Worm (Caenorhabditis elegans) whole organism, late embryonic: ENCODE results near the gene AH10.2.

Experiments
- F13H6.1 ChIP-seq: sonication (generic microtip); optimal IDR thresholded peaks from 2 replicates; lab custom pipeline; 2016; ENCODE audit warnings: missing genetic modification characterization, missing compliant biosample characterization
- T23F11.4 ChIP-seq: fragments of 200-800 bp; sonication (Bioruptor generic); optimal IDR thresholded peaks from 2 replicates; lab custom pipeline; 2018; ENCODE audit warnings: mild to moderate bottlenecking, missing genetic modification characterization, missing compliant biosample characterization
- Y22D7AL.16 ChIP-seq: sonication (generic microtip); optimal IDR thresholded peaks from 2 replicates; lab custom pipeline; 2016; ENCODE audit warnings: missing genetic modification characterization, missing compliant biosample characterization
- ahr-1 ChIP-seq: sonication (generic microtip); optimal IDR thresholded peaks from 2 replicates; lab custom pipeline; 2016; ENCODE audit warnings: missing genetic modification characterization, missing compliant biosample characterization
- ceh-24 ChIP-seq: sonication (generic microtip); optimal IDR thresholded peaks from 2 replicates; lab custom pipeline; 2016; ENCODE audit warnings: mild to moderate bottlenecking, missing genetic modification characterization, missing compliant biosample characterization
- ceh-30 ChIP-seq: fragments of 150-350 bp; optimal IDR thresholded peaks from 2 replicates; lab custom pipeline; 2014; ENCODE audit warnings: missing biosample characterization, missing genetic modification characterization
- ceh-31 ChIP-seq: sonication (generic microtip); optimal IDR thresholded peaks from 2 replicates; lab custom pipeline; 2016; ENCODE audit warnings: missing genetic modification characterization, missing compliant biosample characterization
- ceh-34 ChIP-seq: sonication (generic microtip); optimal IDR thresholded peaks from 2 replicates; lab custom pipeline; 2016; ENCODE audit warnings: mild to moderate bottlenecking, missing genetic modification characterization, missing compliant biosample characterization
- ceh-45 ChIP-seq: fragments of 200-800 bp; sonication (Bioruptor generic); IDR thresholded peaks from 2 replicates; pipeline ENCODE4 v1.3.6; 2022; ENCODE audit warnings: missing genetic modification reagents, missing genetic modification characterization, missing compliant biosample characterization
- ceh-48 ChIP-seq: sonication (generic microtip); optimal IDR thresholded peaks from 2 replicates; lab custom pipeline; 2016; ENCODE audit warnings: missing genetic modification characterization, inconsistent platforms, missing compliant biosample characterization
- ceh-6 ChIP-seq: fragments of 200-800 bp; sonication (Bioruptor generic); optimal IDR thresholded peaks from 2 replicates; lab custom pipeline; 2018; ENCODE audit warnings: mild to moderate bottlenecking, missing genetic modification characterization, missing compliant biosample characterization
- ceh-9 ChIP-seq: sonication (generic microtip); optimal IDR thresholded peaks from 2 replicates; lab custom pipeline; 2016; ENCODE audit warnings: mild to moderate bottlenecking, missing genetic modification characterization, inconsistent platforms, missing compliant biosample characterization
- dve-1 ChIP-seq: sonication (generic microtip); optimal IDR thresholded peaks from 2 replicates; lab custom pipeline; 2017; ENCODE audit warnings: antibody characterized with exemption, mild to moderate bottlenecking, missing genetic modification characterization, missing compliant biosample characterization
- elt-2 ChIP-seq: sonication (generic microtip); optimal IDR thresholded peaks from 2 replicates; lab custom pipeline; 2016; ENCODE audit warnings: missing genetic modification reagents, missing genetic modification characterization, missing compliant biosample characterization
- fax-1 ChIP-seq: sonication (generic microtip); optimal IDR thresholded peaks from 2 replicates; lab custom pipeline; 2016; ENCODE audit warnings: missing genotype, missing genetic modification characterization, missing compliant biosample characterization
- fkh-10 ChIP-seq: fragments of 150-350 bp; optimal IDR thresholded peaks from 2 replicates; lab custom pipeline; 2014; ENCODE audit warnings: missing biosample characterization, missing genetic modification reagents, missing genetic modification characterization
- gmeb-2 ChIP-seq: sonication (generic microtip); optimal IDR thresholded peaks from 2 replicates; lab custom pipeline; 2016; ENCODE audit warnings: missing genetic modification characterization, inconsistent platforms, missing compliant biosample characterization
- hlh-13 ChIP-seq: fragments of 200-800 bp; sonication (Bioruptor generic); optimal IDR thresholded peaks from 2 replicates; lab custom pipeline; 2018; ENCODE audit warnings: mild to moderate bottlenecking, missing genetic modification characterization, missing compliant biosample characterization
- hlh-15 ChIP-seq: sonication (generic microtip); optimal IDR thresholded peaks from 2 replicates; lab custom pipeline; 2016; ENCODE audit warnings: missing genetic modification characterization, missing compliant biosample characterization
- hlh-6 ChIP-seq: sonication (generic microtip); optimal IDR thresholded peaks from 2 replicates; lab custom pipeline; 2016; ENCODE audit warnings: missing genotype, missing genetic modification characterization, missing compliant biosample characterization
- lim-6 ChIP-seq: sonication (generic microtip); optimal IDR thresholded peaks from 2 replicates; lab custom pipeline; 2016; ENCODE audit warnings: missing genetic modification characterization, missing compliant biosample characterization
- lin-11 ChIP-seq: fragments of 200-800 bp; sonication (Bioruptor generic); optimal IDR thresholded peaks from 2 replicates; lab custom pipeline; 2018; ENCODE audit warnings: mild to moderate bottlenecking, missing genetic modification characterization, missing compliant biosample characterization
- madf-2 ChIP-seq: sonication (generic microtip); optimal IDR thresholded peaks from 2 replicates; lab custom pipeline; 2017; ENCODE audit warnings: missing genetic modification characterization, missing compliant biosample characterization
- nhr-11 ChIP-seq: fragments of 150-350 bp; optimal IDR thresholded peaks from 2 replicates; lab custom pipeline; 2014; ENCODE audit warnings: missing biosample characterization, missing genetic modification characterization
- nhr-232 ChIP-seq: sonication (generic microtip); optimal IDR thresholded peaks from 2 replicates; lab custom pipeline; 2016; ENCODE audit warnings: missing genetic modification characterization, missing compliant biosample characterization
- npax-4 ChIP-seq: sonication (generic microtip); optimal IDR thresholded peaks from 2 replicates; lab custom pipeline; 2016; ENCODE audit warnings: missing genetic modification characterization, missing compliant biosample characterization
- odd-2 ChIP-seq: sonication (generic microtip); optimal IDR thresholded peaks from 2 replicates; lab custom pipeline; 2017; ENCODE audit warnings: antibody characterized with exemption, mild to moderate bottlenecking, missing genetic modification characterization, missing compliant biosample characterization
- pat-9 ChIP-seq: fragments of 200-800 bp; sonication (Bioruptor generic); optimal IDR thresholded peaks from 2 replicates; lab custom pipeline; 2018; ENCODE audit warnings: mild to moderate bottlenecking, missing genetic modification characterization, moderate library complexity, missing compliant biosample characterization
- pax-1 ChIP-seq: fragments of 150-350 bp; optimal IDR thresholded peaks from 2 replicates; lab custom pipeline; 2014; ENCODE audit warnings: missing biosample characterization, missing genetic modification characterization
- pha-2 ChIP-seq: sonication (generic microtip); optimal IDR thresholded peaks from 2 replicates; lab custom pipeline; 2017; ENCODE audit warnings: mild to moderate bottlenecking, missing genetic modification characterization, missing compliant biosample characterization
- pha-4 ChIP-seq: fragments of 150-350 bp; optimal IDR thresholded peaks from 2 replicates; lab custom pipeline; 2018; ENCODE audit warnings: missing biosample characterization, missing genetic modification reagents, missing genetic modification characterization
- ref-2 ChIP-seq: sonication (generic microtip); optimal IDR thresholded peaks from 2 replicates; lab custom pipeline; 2016; ENCODE audit warnings: missing genetic modification characterization, missing compliant biosample characterization
- rnt-1 ChIP-seq: sonication (generic microtip); optimal IDR thresholded peaks from 2 replicates; lab custom pipeline; 2016; ENCODE audit warnings: missing genetic modification characterization, missing compliant biosample characterization
- sdc-2 ChIP-seq: sonication (generic microtip); optimal IDR thresholded peaks from 2 replicates; lab custom pipeline; 2016; ENCODE audit warnings: missing genotype, missing genetic modification characterization, missing compliant biosample characterization
- sox-2 ChIP-seq: fragments of 200-800 bp; sonication (Bioruptor generic); IDR thresholded peaks from 2 replicates; pipeline ENCODE4 v1.3.6; 2022; ENCODE audit warnings: missing genetic modification reagents, missing genetic modification characterization, missing compliant biosample characterization
- tbx-2 ChIP-seq: sonication (generic microtip); optimal IDR thresholded peaks from 2 replicates; lab custom pipeline; 2016; ENCODE audit warnings: missing genetic modification characterization, missing compliant biosample characterization
- ttx-3 ChIP-seq: sonication (generic microtip); optimal IDR thresholded peaks from 2 replicates; lab custom pipeline; 2016; ENCODE audit warnings: missing genetic modification reagents, missing genetic modification characterization, missing compliant biosample characterization
- unc-42 ChIP-seq: sonication (generic microtip); optimal IDR thresholded peaks from 2 replicates; lab custom pipeline; 2016; ENCODE audit warnings: missing genotype, missing genetic modification characterization, missing compliant biosample characterization
- unc-55 ChIP-seq: sonication (generic microtip); optimal IDR thresholded peaks from 2 replicates; lab custom pipeline; 2017; ENCODE audit warnings: missing biosample characterization, missing genetic modification reagents, missing genetic modification characterization
- zip-5 ChIP-seq: sonication (generic microtip); optimal IDR thresholded peaks from 2 replicates; lab custom pipeline; 2016; ENCODE audit warnings: missing genetic modification characterization, missing compliant biosample characterization

Gene AH10.2

ce11 chrV:14141846-14142245 is 14.7 kb upstream of the AH10.2 start:
- no peak for TF ChIP-seq gmeb-2 (tag; lab: Kevin White, UChicago)
- TF ChIP-seq ceh-31 (tag; lab: Kevin White, UChicago), result no peak
- TF ChIP-seq elt-2, result no peak
- TF ChIP-seq fkh-10, result no peak
- TF ChIP-seq hlh-6 (tag; lab: Kevin White, UChicago), result no peak
- no peak for TF ChIP-seq ahr-1 (tag; lab: Kevin White, UChicago)
- no peak for TF ChIP-seq odd-2
- TF ChIP-seq ceh-24 (tag; lab: Kevin White, UChicago), result no peak
- TF ChIP-seq lin-11, result no peak
- TF ChIP-seq nhr-11 (tag; lab: Kevin White, UChicago), result no peak
- TF ChIP-seq unc-42 (tag; lab: Kevin White, UChicago), result no peak
- TF ChIP-seq ceh-48 (tag; lab: Kevin White, UChicago), result no peak
- no peak for TF ChIP-seq pha-4 (tag; lab: Kevin White, UChicago)
- TF ChIP-seq ceh-45 (GFP tag; lab: Robert Waterston, UW), result no peak
- TF ChIP-seq fax-1 (tag; lab: Kevin White, UChicago), result no peak
- no peak for TF ChIP-seq F13H6.1 (tag; lab: Kevin White, UChicago)
- no peak for TF ChIP-seq ceh-9
- TF ChIP-seq ref-2 (tag; lab: Kevin White, UChicago), result no peak
- no peak for TF ChIP-seq sdc-2 (tag; lab: Kevin White, UChicago)
- no peak for TF ChIP-seq T23F11.4 (GFP tag; lab: Kevin White, UChicago)
- TF ChIP-seq, all 69 proteins: peak for 0

DNA sequence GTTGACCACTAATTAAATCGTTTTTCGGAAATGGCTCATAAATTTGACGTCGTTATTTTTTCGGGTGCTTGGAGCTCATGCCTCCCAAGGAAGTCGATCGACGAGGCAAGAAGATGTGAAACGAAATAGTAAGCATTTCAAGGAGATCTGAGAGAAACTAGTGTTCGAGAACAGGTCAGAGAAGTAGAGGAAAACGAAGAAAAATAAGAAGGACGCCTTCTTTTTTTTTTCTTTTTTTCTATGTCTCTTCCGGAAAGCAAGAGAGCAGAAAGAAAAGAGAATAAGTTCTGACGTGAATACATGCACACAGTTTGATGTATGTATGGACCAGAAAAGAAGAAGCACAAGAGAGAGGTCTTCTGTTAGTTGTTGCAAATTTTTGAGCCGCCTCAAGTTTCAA is 12.9 kb upstream of the AH10.2 start:
- TF ChIP-seq pat-9 (tag; lab: Kevin White, UChicago) (no peak), unc-42 (tag; lab: Kevin White, UChicago) (peak; percentile 70), ceh-6 (no peak), lim-6 (tag; lab: Kevin White, UChicago) (no peak), elt-2 (no peak), Y22D7AL.16 (tag; lab: Kevin White, UChicago) (no peak), nhr-232 (no peak), npax-4 (no peak)

DNA sequence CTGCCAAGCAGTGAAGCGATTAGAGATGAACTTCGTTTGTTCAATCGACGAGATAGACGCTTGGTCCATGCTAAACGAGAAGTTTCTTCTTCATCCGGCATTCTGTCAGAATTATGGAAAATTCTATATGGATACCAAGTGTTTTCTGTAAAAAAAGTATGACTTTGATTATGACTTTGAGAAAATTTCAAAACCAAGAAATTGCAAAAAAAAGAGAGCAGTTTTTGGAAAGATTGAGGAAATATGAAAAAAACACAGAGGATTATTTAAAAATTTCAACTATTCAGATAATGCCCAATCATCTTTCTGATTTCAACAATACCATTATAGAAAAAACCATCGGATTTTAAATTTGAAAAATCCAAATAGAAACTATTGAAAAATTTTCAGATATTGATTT is 11.3 kb upstream of the AH10.2 start, which contains the start of gene par-1:
Gene par-1, minus strand, starts transcription at position 101 of the 400 bp plus-strand sequence.
- no peak for TF ChIP-seq sdc-2 (tag; lab: Kevin White, UChicago)

DNA sequence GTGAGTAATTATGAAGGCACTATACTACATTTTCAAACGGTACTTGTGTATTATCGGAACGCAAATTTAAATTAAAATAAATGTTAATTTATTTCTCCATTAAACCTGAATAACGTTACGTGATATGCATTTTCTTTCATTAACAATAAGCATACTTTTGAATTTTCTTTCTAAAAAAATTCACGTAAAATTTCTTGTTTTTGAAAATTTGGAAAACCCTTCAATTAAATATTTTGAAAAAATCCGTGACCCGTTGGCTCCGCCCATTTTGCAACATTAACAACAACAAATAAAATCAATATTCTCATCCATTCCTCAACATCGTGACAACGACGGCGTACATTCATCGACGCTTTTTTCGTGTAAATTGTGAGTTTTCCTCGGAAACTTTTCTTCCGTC is 10.4 kb upstream of the AH10.2 start, which contains the start of gene acs-10:
Gene acs-10, plus strand, starts transcription at position 301 of the 400 bp plus-strand sequence.
- TF ChIP-seq ref-2 (tag; lab: Kevin White, UChicago), result no peak
- TF ChIP-seq rnt-1 (tag; lab: Kevin White, UChicago), result no peak
- TF ChIP-seq dve-1 (tag; lab: Kevin White, UChicago), result no peak
- TF ChIP-seq tbx-2 (tag; lab: Kevin White, UChicago), result no peak
- no peak for TF ChIP-seq ahr-1 (tag; lab: Kevin White, UChicago)
- TF ChIP-seq npax-4, result no peak
- TF ChIP-seq hlh-15 (tag; lab: Kevin White, UChicago), result no peak
- TF ChIP-seq madf-2 (tag; lab: Kevin White, UChicago), result no peak
- no peak for TF ChIP-seq pha-2 (tag; lab: Kevin White, UChicago)

DNA sequence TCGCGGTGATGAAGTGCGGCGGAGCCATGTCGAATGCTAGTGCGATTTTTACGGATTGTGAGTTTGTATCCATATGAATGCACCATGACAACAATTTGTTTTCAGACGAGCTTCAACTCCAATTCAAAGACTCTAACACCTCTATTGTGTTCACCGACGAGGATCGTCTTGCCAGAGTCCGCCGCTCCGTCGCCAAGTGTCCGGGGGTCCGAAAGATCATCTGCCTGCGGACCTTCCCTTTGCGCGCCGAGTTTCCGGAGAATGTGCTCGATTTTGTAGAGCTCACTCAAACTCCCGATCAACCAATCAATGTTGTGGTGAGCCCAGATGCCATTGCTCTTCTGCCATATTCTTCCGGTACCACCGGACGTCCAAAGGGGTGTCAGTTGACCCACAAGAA is 9.5 kb upstream of the AH10.2 start:
- TF ChIP-seq ceh-34 (tag; lab: Kevin White, UChicago), result no peak
- no peak for TF ChIP-seq nhr-11 (tag; lab: Kevin White, UChicago)
- no peak for TF ChIP-seq sox-2 (GFP tag; lab: Robert Waterston, UW)
- TF ChIP-seq ceh-24 (tag; lab: Kevin White, UChicago), result no peak
- no peak for TF ChIP-seq ref-2 (tag; lab: Kevin White, UChicago)
- no peak for TF ChIP-seq unc-55 (GFP tag; lab: Kevin White, UChicago)
- TF ChIP-seq ceh-30 (tag; lab: Kevin White, UChicago), result no peak
- no peak for TF ChIP-seq hlh-13 (GFP tag; lab: Kevin White, UChicago)
- no peak for TF ChIP-seq fax-1 (tag; lab: Kevin White, UChicago)
- TF ChIP-seq zip-5 (tag; lab: Kevin White, UChicago), result no peak
- TF ChIP-seq ttx-3 (tag; lab: Kevin White, UChicago), result no peak
- TF ChIP-seq pax-1 (tag; lab: Kevin White, UChicago), result no peak
- TF ChIP-seq, all 69 proteins: peak for 0
